Fruit fly (Drosophila melanogaster): ENCODE measurements around the gene srw.

DNA sequence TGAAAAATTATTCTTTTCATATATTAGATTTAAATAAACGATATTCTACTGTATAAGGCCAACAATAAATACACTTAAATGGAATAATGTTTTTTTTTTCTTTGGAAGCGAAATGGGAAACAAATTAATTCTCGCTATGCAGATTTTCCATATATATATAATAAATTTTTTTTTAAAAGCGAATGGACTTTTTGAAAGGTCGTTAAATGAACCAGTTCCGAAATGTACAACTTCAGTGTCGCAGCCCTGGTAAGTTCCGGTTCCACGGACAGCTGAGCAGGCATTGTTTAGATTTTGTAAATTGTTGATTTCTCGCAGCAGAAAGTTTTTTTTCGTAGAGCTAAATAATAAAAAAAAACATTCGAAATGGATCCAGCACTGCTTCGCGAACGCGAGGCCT is 3.5 kb upstream of the srw start, which contains the start of gene TfIIEbeta:
- TF ChIP-seq achi (GFP tag; optimal IDR thresholded peaks at IDR 0.05) (no peak), CG9139 (GFP tag; optimal IDR thresholded peaks at IDR 0.05) (no peak)
